Fruit fly (Drosophila melanogaster): Measurements from ENCODE around the gene CCT6.
A peak's percentile ranks its signal among the peaks of the same experiment; 100 is the strongest.

CCT6 gene

DNA sequence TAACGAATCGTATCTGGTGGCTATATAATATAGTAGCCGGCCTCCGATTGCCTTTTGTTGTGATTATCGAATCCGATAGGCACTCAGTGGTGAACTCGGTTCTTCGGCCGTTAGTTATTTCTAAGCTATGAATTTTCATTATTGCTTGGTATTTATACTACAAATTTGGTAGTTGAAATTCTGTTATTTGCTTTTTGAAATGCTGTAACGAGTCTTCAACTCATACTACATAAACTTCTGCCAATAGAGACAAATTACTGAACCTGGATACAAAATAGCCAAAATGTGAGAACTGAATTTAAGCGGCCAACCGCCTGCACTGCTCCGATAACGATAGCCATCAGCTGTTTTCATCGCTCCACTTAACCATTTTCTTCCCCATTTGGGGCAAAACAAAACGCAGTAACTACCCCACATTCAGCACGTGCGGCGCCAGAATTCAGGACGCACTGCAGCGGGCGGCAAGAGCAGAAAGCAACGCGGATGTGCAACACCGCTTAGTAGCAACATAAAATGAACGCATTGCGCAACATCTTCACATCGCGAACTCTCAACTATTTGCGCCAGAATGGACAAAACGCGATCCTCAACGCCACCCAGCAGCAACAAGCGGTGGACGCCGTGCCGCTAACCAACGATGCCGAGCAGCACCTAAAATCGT is 7.4 kb upstream of the CCT6 start, which contains the start of the genes CG11679 and CG8206:
CG11679 (minus strand) TSS at position 65 of the 661 bp plus-strand sequence.
CG8206 (plus strand) TSS at position 341 of the 661 bp plus-strand sequence.
- TF ChIP-seq noc (tag; optimal IDR thresholded peaks at IDR 0.05), result peak; percentile 63

DNA sequence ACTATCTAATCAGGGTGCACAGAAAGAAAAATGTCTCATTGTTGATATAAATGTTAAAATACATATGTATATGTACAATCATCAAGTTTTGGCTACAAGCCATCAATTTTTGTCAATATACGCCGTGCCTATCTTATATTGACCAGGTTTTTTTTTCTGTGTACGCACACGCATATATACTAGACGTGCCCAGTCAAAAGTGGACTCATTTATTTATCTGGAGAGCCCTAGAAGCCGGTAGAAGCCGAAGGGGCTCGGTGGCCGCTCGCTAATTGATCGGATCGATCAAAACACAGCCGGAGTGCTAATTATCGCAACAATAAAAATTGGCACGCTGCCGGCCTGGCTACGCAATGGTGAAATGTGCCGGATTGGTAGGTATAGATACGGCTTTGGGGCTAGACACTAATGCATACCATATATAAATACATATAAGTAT is 6.1 kb upstream of the CCT6 start:
- peak; percentile 91 for TF ChIP-seq noc (tag; optimal IDR thresholded peaks at IDR 0.05)

DNA sequence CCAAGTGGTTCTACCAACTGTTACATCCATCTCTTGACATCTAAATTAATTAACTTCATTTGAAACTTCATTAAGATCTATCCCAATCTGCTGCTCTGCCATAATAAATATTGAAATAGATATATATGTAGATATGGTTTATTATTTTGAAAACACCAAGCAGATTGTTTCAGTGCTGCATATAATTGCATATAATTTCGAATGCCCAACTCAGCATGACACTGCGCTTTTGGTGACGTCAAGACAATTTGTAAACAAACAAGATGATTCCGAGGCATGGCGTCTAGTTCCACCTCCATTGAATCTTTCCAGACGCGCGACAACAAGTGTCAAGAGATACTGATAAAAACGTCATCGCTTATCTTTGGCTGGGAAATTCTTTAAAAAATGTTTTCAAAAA is 5.6 kb upstream of the CCT6 start:
- peak; percentile 25 for TF ChIP-seq noc (tag; optimal IDR thresholded peaks at IDR 0.05)

DNA sequence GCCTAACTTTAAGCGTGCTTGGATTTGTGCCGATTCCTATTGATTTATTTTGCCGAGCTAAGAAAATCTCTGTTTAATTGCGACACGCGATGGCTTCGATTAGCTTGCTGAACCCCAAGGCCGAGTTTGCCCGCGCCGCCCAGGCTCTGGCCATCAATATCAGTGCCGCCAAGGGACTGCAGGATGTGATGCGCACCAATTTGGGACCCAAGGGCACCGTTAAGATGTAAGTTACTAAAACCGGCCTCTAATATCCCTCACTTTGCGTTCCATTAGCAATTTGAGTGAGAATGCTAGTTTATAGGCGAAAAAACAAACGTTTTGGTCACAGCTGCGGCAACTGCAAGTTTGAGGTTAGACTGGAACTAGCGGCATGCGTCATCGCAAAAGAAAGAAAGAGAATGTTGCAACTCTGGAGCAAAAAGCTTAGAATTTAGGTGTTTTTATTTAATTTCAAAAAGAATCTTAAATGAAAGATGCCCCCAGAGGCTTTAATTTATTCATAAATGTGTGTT is 291 bp downstream of the CCT6 start:
- no peak for TF ChIP-seq noc (tag; optimal IDR thresholded peaks at IDR 0.05)

DNA sequence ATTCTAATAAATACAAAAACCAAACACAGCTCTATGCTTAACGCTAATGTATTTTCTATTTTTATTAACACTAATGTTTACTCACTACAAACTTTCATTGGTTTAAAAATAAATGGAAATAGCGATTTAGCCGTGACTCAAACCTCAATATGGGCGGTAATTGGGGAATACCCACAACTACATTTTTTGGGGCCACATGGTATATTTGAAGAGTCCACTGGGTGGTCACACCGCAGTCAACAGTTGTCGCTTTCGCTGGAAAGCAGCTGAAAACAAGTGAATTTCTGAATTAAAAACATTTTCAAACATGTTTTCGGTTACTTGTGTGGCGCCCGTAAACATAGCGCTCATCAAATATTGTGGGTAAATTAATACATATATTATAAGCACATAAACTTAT is 2.5 kb downstream of the CCT6 start, which contains the start of gene Mvd:
Mvd (plus strand) TSS at position 222 of the 400 bp plus-strand sequence.
- no peak for TF ChIP-seq noc (tag; optimal IDR thresholded peaks at IDR 0.05)

DNA sequence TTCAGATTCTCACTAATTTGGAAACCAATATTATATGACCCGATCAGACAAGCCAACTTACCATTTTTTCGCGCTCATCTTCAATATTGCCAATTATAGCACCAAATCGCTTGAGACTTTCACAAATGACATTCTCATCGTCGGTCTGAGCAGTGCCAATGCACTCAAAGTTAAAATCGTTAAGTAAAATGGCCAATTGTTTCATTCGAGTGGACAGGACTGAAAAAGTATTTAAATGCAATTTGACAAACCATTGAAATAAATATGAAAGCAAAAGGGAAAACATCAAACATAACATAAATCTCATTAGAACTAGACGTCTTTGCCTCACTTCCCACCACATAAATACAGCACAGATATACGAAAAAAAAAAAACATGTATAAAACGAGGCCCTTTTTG is 9.6 kb downstream of the CCT6 start, which contains the start of gene CG8260:
CG8260 (plus strand) TSS at position 301 of the 400 bp plus-strand sequence.
- no peak for TF ChIP-seq noc (tag; optimal IDR thresholded peaks at IDR 0.05)

DNA sequence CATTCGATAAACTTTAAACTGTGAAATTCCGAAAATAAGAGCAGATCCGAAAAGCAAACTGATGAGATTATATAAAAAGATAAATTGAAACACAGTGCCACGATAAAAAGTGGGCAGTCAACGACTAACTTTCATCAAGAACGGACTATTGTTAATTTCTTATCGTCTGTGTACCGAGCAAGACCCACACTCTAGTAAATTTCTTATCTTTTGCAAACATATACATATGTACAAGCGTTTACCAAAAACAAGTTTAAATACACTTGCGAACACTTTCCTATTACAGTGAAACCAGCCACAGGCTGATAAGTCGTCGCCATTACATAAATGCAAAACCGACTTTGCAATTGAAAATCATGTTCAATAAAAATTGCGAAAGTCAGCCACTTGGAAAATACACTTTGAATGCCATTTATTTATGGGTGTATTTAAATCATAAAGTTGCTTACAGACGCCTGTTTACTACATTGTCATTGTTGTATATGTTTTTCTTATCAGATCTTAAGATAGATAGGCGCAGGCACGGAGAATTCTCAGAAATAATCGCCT is 12.3 kb downstream of the CCT6 start:
- peak; percentile 56 for TF ChIP-seq noc (tag; optimal IDR thresholded peaks at IDR 0.05)

DNA sequence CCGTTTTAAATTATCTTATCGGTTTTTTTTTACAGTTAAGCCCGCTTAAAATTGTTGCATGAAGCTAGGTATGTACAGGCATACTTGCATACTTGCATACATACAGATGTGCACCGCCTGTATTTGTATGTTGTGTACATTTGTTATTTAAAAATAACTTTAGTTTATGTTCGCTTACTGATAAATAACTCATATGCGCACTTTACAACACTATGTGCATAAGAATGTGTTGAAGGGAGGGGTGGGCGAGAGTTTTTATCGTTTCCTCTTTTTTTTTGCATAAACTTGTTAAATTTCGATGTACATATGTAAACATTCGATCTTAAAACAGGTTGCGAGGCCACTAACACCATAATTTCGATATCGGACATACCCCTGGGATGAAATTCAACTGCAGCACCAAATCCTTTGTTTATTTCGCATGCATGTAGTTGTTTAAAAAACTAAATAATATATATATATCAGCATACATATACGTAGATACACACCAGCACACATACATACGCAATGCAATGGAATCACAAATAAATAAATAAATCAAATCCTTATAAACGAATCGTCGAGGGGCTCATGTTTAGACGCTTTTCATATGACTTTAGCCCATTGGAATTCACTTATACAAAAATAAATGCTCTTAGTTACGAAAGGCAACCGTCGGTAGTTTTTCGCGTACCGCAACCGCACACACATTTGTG is 13.5 kb downstream of the CCT6 start:
- no peak for TF ChIP-seq noc (tag; optimal IDR thresholded peaks at IDR 0.05)

DNA sequence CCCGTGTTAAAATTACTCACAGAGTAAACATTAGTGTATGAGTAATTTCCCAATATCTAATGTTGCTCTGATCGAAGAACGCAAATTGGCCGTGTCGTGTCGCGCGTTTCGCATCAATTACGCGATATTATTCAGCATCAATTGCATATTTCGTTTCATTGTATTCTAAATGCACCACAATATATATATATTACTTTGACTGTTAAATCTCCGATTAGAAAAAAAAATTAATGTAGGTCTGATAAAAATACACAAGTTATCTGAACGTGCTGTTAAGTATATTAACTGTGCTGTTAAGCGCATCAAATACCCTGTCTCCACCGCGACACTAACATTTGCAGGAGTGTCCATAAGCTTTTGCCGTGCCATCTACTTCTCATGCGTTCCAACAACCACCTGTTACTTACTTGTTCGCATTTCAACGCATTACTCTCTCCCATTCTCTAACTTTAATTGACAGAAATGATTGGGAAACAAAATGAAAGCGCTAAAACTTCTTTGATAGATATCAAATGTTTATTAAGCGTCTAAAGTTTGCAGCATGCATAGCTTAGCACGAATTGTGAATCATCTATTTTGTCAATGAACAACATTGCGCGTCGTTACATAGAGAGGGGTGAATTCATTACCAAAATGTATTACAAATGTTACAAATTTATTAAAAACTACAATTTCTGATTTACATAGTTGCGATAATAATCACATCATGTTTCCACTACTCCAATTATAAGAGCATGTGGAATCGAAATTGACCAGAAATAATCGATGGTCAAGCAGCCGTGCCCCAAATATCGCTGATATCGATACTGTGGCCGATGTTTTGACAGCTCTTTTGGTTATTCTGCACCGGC is 14.2 kb downstream of the CCT6 start, which contains the start of the genes Graf and mRpL3:
Graf (minus strand) TSS at position 287 of the 851 bp plus-strand sequence.
mRpL3 (plus strand) TSS at position 802 of the 851 bp plus-strand sequence.
- TF ChIP-seq noc (tag; optimal IDR thresholded peaks at IDR 0.05), result no peak

DNA sequence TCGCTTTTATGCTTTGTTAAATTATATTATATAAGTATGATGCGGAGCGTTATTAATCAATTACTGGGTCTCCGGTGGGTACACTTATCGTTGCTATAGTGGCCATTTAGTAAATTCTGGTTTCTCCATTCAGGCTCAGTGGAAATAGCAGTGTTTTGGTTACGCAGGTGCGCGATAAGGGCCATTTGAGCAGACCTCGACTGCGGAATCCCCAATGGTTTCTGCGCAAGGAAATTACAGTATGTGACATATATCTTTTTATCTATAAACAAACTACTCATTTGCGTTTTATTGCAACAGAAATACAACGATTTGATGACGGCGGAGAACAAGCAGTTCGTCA is 14.8 kb downstream of the CCT6 start:
- TF ChIP-seq noc (tag; optimal IDR thresholded peaks at IDR 0.05), result no peak

DNA sequence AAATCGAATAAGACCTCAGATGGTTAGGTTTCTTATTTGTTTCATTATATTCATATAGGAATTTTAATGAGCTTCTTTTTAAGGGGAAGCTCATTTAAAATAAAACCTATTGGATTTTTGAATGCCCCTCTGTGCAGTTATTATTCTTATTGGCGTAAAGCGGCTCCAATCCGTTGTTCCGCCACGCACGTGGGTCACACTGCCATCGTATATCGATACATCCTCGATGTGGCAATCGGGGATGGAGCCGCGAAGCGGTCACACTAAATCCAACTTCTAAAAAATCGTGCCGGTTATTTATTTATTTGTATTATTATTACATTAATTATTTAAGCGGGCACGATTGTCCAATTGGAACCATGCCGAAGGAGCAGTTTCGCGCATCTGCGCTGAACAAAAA is 16.3 kb downstream of the CCT6 start, which contains the start of gene Polr3A:
Polr3A (plus strand) TSS at position 234 of the 400 bp plus-strand sequence.
- TF ChIP-seq noc (tag; optimal IDR thresholded peaks at IDR 0.05), result no peak

DNA sequence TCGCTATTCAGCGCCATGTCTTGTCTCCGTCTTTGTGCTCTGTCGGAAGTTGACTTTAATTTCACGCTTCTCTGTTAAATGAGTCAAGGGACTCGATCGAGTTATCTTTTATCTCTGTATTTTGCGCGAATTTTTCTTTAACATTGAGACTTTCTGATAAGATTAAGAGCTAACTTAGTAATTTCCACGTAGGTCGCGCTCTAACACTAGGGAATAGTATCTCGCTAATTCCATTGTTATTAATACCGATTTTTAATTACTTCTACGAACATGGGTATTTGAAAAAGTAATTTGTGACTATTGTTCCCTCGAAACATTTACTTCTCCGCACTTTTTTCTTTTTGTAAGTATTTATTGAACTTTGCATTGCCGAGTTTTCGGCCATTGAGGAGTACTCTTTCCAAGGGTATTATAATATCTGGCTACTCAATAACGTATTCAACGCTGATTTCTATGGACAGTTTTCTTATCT is 20.0 kb downstream of the CCT6 start, which contains the start of gene CG8952:
CG8952 (minus strand) TSS at position 51 of the 472 bp plus-strand sequence.
- no peak for TF ChIP-seq noc (tag; optimal IDR thresholded peaks at IDR 0.05)

DNA sequence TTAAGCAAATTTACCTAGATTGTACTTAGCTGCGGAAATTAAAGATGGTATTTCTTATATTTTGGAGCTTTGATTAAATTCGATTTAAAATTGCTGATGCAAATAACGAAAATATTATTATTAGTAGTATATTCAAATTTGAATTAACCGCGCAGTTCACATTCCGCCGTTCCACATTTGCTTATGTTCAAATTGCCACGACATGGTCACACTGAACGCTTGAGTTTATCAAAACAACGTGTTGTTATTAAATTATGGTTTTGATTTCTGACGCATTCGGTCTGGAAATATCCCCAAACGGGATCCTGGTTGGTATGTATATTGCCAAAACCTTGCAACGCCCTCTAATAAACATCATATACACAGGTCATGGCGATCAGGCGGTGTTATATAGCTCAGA is 23.0 kb downstream of the CCT6 start, which contains the start of gene CG33172:
CG33172 (plus strand) TSS at position 208 of the 400 bp plus-strand sequence.
- TF ChIP-seq noc (tag; optimal IDR thresholded peaks at IDR 0.05), result no peak

DNA sequence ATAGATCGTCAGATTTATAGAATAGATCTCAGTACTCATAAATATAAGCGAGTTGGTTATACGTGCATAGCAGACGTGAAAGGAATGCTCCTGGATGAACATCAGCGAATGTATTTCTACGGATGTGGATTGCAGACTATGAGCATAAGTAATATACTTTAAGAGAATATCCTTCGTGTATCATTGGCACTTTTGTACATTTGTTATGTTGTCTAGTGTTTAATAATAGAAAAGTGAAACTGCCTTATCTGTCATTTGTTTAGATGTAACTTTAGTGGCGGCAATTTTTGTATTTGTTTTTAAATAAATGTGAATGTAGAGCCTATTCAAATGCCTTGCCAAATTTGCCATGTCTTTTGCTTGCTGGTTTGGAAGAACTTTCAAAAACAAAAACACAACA is 26.2 kb downstream of the CCT6 start, which contains the start of gene CG43672:
CG43672 (plus strand) TSS at position 301 of the 400 bp plus-strand sequence.
- no peak for TF ChIP-seq noc (tag; optimal IDR thresholded peaks at IDR 0.05)

DNA sequence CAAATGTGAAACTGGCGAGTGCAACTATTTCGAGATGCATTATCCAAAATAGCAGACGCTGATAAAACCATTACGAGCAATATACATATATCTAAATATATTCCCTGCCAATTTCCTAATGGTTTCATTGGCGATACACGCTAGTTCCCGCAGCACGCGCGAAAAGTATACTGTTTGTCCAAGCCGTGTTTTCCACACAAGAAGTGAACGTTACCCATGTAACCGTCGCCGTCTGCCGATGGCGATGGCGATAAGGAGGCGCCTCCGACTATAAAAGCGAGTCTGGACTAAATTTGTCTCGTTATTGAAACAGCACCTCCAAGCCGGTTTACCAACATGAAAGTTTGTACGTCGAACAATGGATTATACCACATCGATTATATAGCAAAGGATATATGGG is 32.4 kb downstream of the CCT6 start, which contains the start of gene CG43673:
CG43673 (plus strand) TSS at position 301 of the 400 bp plus-strand sequence.
- TF ChIP-seq noc (tag; optimal IDR thresholded peaks at IDR 0.05), result no peak

Data from whole organism, larva.